Worm (Caenorhabditis elegans) whole organism, L4 larva: ENCODE data around the gene dna-2.

Experiments used
- D1046.2 ChIP-seq: fragments of 200-800 bp; sonication (Bioruptor generic); IDR thresholded peaks from 2 replicates; pipeline ENCODE4 v1.3.6; 2022; ENCODE audit warnings: missing genetic modification characterization, missing compliant biosample characterization
- F37D6.2 ChIP-seq: sonication (generic microtip); optimal IDR thresholded peaks from 2 replicates; lab custom pipeline; 2016; ENCODE audit warnings: mild to moderate bottlenecking, missing genetic modification characterization, missing compliant biosample characterization
- R02D3.7 ChIP-seq: fragments of 150-350 bp; sonication (generic microtip); optimal IDR thresholded peaks from 3 replicates; lab custom pipeline; 2014; ENCODE audit warnings: missing biosample characterization, missing genetic modification characterization
- T20F7.1 ChIP-seq: fragments of 200-800 bp; sonication (Bioruptor generic); optimal IDR thresholded peaks from 2 replicates; lab custom pipeline; 2018; ENCODE audit warnings: mild to moderate bottlenecking, missing genetic modification characterization, missing compliant biosample characterization
- Y105C5A.15 ChIP-seq: fragments of 200-800 bp; sonication (Bioruptor generic); IDR thresholded peaks from 2 replicates; pipeline ENCODE4 v1.3.6; 2022; ENCODE audit warnings: missing genetic modification characterization, missing compliant biosample characterization
- Y48G9A.11 ChIP-seq: fragments of 200-800 bp; sonication (Bioruptor generic); IDR thresholded peaks from 2 replicates; pipeline ENCODE4 v1.3.6; 2022; ENCODE audit warnings: missing genetic modification reagents, missing genetic modification characterization, missing compliant biosample characterization
- ZK337.2 ChIP-seq: fragments of 200-800 bp; sonication (Bioruptor generic); IDR thresholded peaks from 2 replicates; pipeline ENCODE4 v1.3.6; 2022; ENCODE audit warnings: missing genetic modification reagents, missing genetic modification characterization, missing compliant biosample characterization
- aha-1 ChIP-seq: fragments of 150-350 bp; peaks from one replicate; lab custom pipeline; 2014; ENCODE audit warnings: missing biosample characterization, missing genetic modification characterization
- attf-4 ChIP-seq: sonication (generic microtip); optimal IDR thresholded peaks from 3 replicates; lab custom pipeline; 2017; ENCODE audit warnings: missing biosample characterization, missing genetic modification characterization
- ceh-20 ChIP-seq: fragments of 200-800 bp; sonication (Bioruptor generic); IDR thresholded peaks from 2 replicates; pipeline ENCODE4 v1.3.6; 2022; ENCODE audit warnings: missing genetic modification reagents, missing genetic modification characterization, missing compliant biosample characterization
- ceh-44 ChIP-seq: fragments of 200-800 bp; sonication (Bioruptor generic); IDR thresholded peaks from 2 replicates; pipeline ENCODE4 v1.3.6; 2022; ENCODE audit warnings: missing genetic modification reagents, missing genetic modification characterization, missing compliant biosample characterization
- ceh-82 ChIP-seq: sonication (generic microtip); optimal IDR thresholded peaks from 2 replicates; lab custom pipeline; 2017; ENCODE audit warnings: missing biosample characterization, missing genetic modification characterization
- daf-16 ChIP-seq, 3 experiments: sonication (generic microtip); optimal IDR thresholded peaks; 2 replicates each; lab custom pipeline; 2016 to 2017; ENCODE audit warnings: missing genetic modification characterization in 3 of 3, missing genetic modification reagents in 3 of 3, mild to moderate bottlenecking in 2 of 3, missing compliant biosample characterization in 2 of 3, missing biosample characterization in 1 of 3, moderate library complexity in 1 of 3
- dmd-9 ChIP-seq: fragments of 200-800 bp; sonication (Bioruptor generic); IDR thresholded peaks from 2 replicates; pipeline ENCODE4 v1.3.6; 2022; ENCODE audit warnings: missing genetic modification reagents, missing genetic modification characterization, missing compliant biosample characterization
- duxl-1 ChIP-seq: sonication (generic microtip); optimal IDR thresholded peaks from 2 replicates; lab custom pipeline; 2016; ENCODE audit warnings: mild to moderate bottlenecking, missing genetic modification characterization, moderate library complexity, missing compliant biosample characterization; ENCODE audit not compliant: poor library complexity
- egl-27 ChIP-seq: sonication (generic microtip); optimal IDR thresholded peaks from 3 replicates; lab custom pipeline; 2017; ENCODE audit warnings: missing biosample characterization, missing genetic modification reagents, missing genetic modification characterization
- hif-1 ChIP-seq, 2 experiments: sonication (generic microtip); optimal IDR thresholded peaks; 2 replicates each; lab custom pipeline; 2016 to 2017; ENCODE audit warnings: missing compliant biosample characterization in 2 of 2, missing genetic modification characterization in 2 of 2, missing genetic modification reagents in 2 of 2, missing genotype in 2 of 2, mild to moderate bottlenecking in 1 of 2
- lin-13 ChIP-seq: fragments of 150-350 bp; optimal IDR thresholded peaks from 2 replicates; lab custom pipeline; 2014; ENCODE audit warnings: missing biosample characterization, missing genetic modification reagents, missing genetic modification characterization
- lin-29 ChIP-seq: fragments of 200-800 bp; sonication (Bioruptor generic); IDR thresholded peaks from 2 replicates; pipeline ENCODE4 v1.3.6; 2022; ENCODE audit warnings: missing genetic modification reagents, missing genetic modification characterization, missing compliant biosample characterization
- lir-3 ChIP-seq: sonication (generic microtip); optimal IDR thresholded peaks from 2 replicates; lab custom pipeline; 2016; ENCODE audit warnings: mild to moderate bottlenecking, missing genetic modification characterization, missing compliant biosample characterization
- madf-5 ChIP-seq, 2 experiments: fragments of 200-800 bp; sonication (Bioruptor generic); IDR thresholded peaks; 2 replicates each; pipeline ENCODE4 v1.3.6; 2022; ENCODE audit warnings: missing compliant biosample characterization in 2 of 2, missing genetic modification characterization in 2 of 2
- madf-9 ChIP-seq: fragments of 200-800 bp; sonication (Bioruptor generic); conservative IDR thresholded peaks from 2 replicates; pipeline ENCODE4 v1.3.6; 2022; ENCODE audit warnings: missing genetic modification reagents, missing genetic modification characterization, missing compliant biosample characterization
- mdt-29 ChIP-seq: fragments of 200-800 bp; sonication (Bioruptor generic); IDR thresholded peaks from 2 replicates; pipeline ENCODE4 v1.3.6; 2022; ENCODE audit warnings: missing genetic modification reagents, missing genetic modification characterization, missing compliant biosample characterization
- mxl-3 ChIP-seq: fragments of 200-800 bp; sonication (Bioruptor generic); optimal IDR thresholded peaks from 2 replicates; lab custom pipeline; 2018; ENCODE audit warnings: mild to moderate bottlenecking, missing genetic modification characterization, missing compliant biosample characterization
- nhr-10 ChIP-seq: fragments of 150-350 bp; optimal IDR thresholded peaks from 2 replicates; lab custom pipeline; 2014; ENCODE audit warnings: missing biosample characterization, missing genetic modification characterization
- nhr-11 ChIP-seq: fragments of 150-350 bp; optimal IDR thresholded peaks from 2 replicates; lab custom pipeline; 2014; ENCODE audit warnings: missing biosample characterization, missing genetic modification characterization
- nhr-237 ChIP-seq: sonication (generic microtip); optimal IDR thresholded peaks from 2 replicates; lab custom pipeline; 2017; ENCODE audit warnings: missing biosample characterization, missing genetic modification characterization
- nhr-6 ChIP-seq: fragments of 150-350 bp; optimal IDR thresholded peaks from 2 replicates; lab custom pipeline; 2014; ENCODE audit warnings: missing biosample characterization, missing genetic modification characterization
- nhr-76 ChIP-seq: fragments of 150-350 bp; optimal IDR thresholded peaks from 2 replicates; lab custom pipeline; 2014; ENCODE audit warnings: missing biosample characterization, missing genetic modification characterization
- pqm-1 ChIP-seq: sonication (generic microtip); optimal IDR thresholded peaks from 2 replicates; lab custom pipeline; 2017; ENCODE audit warnings: missing biosample characterization, missing genetic modification characterization
- rbr-2 ChIP-seq: sonication (generic microtip); optimal IDR thresholded peaks from 2 replicates; lab custom pipeline; 2016; ENCODE audit warnings: missing genotype, missing genetic modification characterization, missing compliant biosample characterization
- saeg-2 ChIP-seq: fragments of 200-800 bp; sonication (Bioruptor generic); IDR thresholded peaks from 2 replicates; pipeline ENCODE4 v1.3.6; 2022; ENCODE audit warnings: missing genetic modification reagents, missing genetic modification characterization, missing compliant biosample characterization
- set-16 ChIP-seq: fragments of 200-800 bp; sonication (Bioruptor generic); IDR thresholded peaks from 2 replicates; pipeline ENCODE4 v1.3.6; 2022; ENCODE audit warnings: missing genetic modification reagents, missing genetic modification characterization, missing compliant biosample characterization
- skn-1 ChIP-seq: fragments of 150-350 bp; optimal IDR thresholded peaks from 2 replicates; lab custom pipeline; 2014; ENCODE audit warnings: missing biosample characterization, missing genetic modification characterization
- snpc-1.2 ChIP-seq: fragments of 200-800 bp; sonication (Bioruptor generic); IDR thresholded peaks from 2 replicates; pipeline ENCODE4 v1.3.6; 2022; ENCODE audit warnings: missing genetic modification reagents, missing genetic modification characterization, missing compliant biosample characterization
- spr-1 ChIP-seq: sonication (generic microtip); optimal IDR thresholded peaks from 2 replicates; lab custom pipeline; 2016; ENCODE audit warnings: mild to moderate bottlenecking, missing genetic modification characterization, missing compliant biosample characterization
- spr-3 ChIP-seq: fragments of 200-800 bp; sonication (Bioruptor generic); optimal IDR thresholded peaks from 2 replicates; lab custom pipeline; 2018; ENCODE audit warnings: mild to moderate bottlenecking, missing genetic modification characterization, missing compliant biosample characterization
- tra-1 ChIP-seq: fragments of 200-800 bp; sonication (Bioruptor generic); IDR thresholded peaks from 2 replicates; pipeline ENCODE4 v1.3.6; 2022; ENCODE audit warnings: missing genetic modification reagents, missing genetic modification characterization, missing compliant biosample characterization
- unc-130 ChIP-seq: sonication (generic microtip); optimal IDR thresholded peaks from 2 replicates; lab custom pipeline; 2016; ENCODE audit warnings: missing genetic modification reagents, missing genetic modification characterization, missing compliant biosample characterization
- unc-39 ChIP-seq: sonication (generic microtip); optimal IDR thresholded peaks from 2 replicates; lab custom pipeline; 2017; ENCODE audit warnings: missing biosample characterization, missing genetic modification characterization
- unc-62 ChIP-seq, 3 experiments: fragments of 150-350 bp in 1 of 3; sonication (generic microtip); optimal IDR thresholded peaks in 2 of 3; peaks in 1 of 3; 1 replicate in 1 of 3; 2 replicates in 2 of 3; lab custom pipeline; 2014 to 2017; ENCODE audit warnings: missing biosample characterization in 3 of 3, missing genetic modification characterization in 3 of 3, missing genetic modification reagents in 3 of 3, missing genotype in 1 of 3
- vab-7 ChIP-seq: fragments of 200-800 bp; sonication (Bioruptor generic); IDR thresholded peaks from 2 replicates; pipeline ENCODE4 v1.3.6; 2022; ENCODE audit warnings: missing genetic modification reagents, missing genetic modification characterization, missing compliant biosample characterization
- zag-1 ChIP-seq: fragments of 150-350 bp; optimal IDR thresholded peaks from 2 replicates; lab custom pipeline; 2014; ENCODE audit warnings: missing biosample characterization, missing genetic modification characterization
- zfp-2 ChIP-seq: sonication (generic microtip); optimal IDR thresholded peaks from 2 replicates; lab custom pipeline; 2016; ENCODE audit warnings: mild to moderate bottlenecking, missing genetic modification characterization, missing compliant biosample characterization
- ztf-7 ChIP-seq: fragments of 150-350 bp; optimal IDR thresholded peaks from 2 replicates; lab custom pipeline; 2014; ENCODE audit warnings: missing biosample characterization, missing genetic modification characterization

dna-2 gene

ce11 chrII:11728545-11729105 is 49.6 kb upstream of the dna-2 start, which contains the start of gene alh-8 (continued):
- TF ChIP-seq snpc-1.2 (GFP tag; lab: Robert Waterston, UW): no peak
- no peak for TF ChIP-seq ceh-44 (GFP tag; lab: Robert Waterston, UW)
- peak; percentile 70 for TF ChIP-seq T20F7.1
- TF ChIP-seq Y105C5A.15 (GFP tag; lab: Robert Waterston, UW): no peak
- no peak for TF ChIP-seq nhr-6 (tag; lab: Kevin White, UChicago)
- TF ChIP-seq tra-1 (GFP tag; lab: Robert Waterston, UW): no peak
- TF ChIP-seq F37D6.2 (tag; lab: Kevin White, UChicago): no peak
- no peak for TF ChIP-seq zag-1 (tag; lab: Kevin White, UChicago)
- TF ChIP-seq rbr-2: no peak
- TF ChIP-seq pqm-1 (tag; lab: Kevin White, UChicago): peak; percentile 57

DNA sequence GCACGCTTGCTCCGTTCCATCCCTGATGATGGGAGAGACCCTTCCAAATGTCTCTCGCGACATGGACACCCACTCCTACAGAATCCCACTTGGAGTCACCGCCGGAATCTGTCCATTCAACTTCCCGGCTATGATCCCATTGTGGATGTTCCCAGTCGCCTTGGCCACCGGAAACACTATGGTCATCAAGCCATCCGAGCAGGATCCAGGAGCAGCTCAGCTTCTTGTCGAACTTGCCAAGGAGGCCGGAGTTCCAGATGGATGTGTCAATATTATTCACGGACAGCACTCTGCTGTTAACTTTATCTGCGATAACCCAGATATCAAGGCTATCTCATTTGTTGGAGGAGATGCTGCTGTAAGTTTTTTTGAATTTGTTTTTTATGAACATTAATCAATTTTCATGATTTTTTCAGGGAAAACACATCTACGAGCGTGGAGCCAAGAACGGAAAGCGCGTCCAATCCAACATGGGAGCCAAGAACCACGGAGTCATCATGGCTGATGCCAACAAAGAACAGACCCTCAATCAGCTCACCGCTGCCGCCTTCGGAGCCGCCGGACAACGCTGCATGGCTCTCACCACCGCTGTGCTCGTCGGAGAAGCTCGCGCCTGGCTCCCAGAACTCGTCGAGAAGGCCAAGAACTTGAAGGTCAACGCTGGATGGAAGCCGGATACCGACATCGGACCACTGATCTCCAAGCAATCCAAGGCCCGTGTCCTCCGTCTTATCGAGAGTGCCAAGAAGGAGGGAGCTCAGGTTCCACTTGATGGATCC is 48.3 kb upstream of the dna-2 start:
- TF ChIP-seq ztf-7 (tag; lab: Kevin White, UChicago) (no peak), set-16 (GFP tag; lab: Robert Waterston, UW) (peak; percentile 94), D1046.2 (GFP tag; lab: Robert Waterston, UW) (0 out of 2 replicates have a peak, but pooled peaks have one; percentile 33), aha-1 (tag; lab: Kevin White, UChicago) (peak; percentile 96), unc-62 (GFP tag; optimal IDR thresholded peaks at IDR 0.05 in 1 of 2; lab: Kevin White, UChicago) (peak in 1 of 2 experiments; percentile 69), unc-62 (tag; optimal IDR thresholded peaks at IDR 0.05; lab: Kevin White, UChicago) (no peak)

- TF ChIP-seq madf-5 (GFP tag; IDR thresholded peaks at IDR 0.05; lab: Robert Waterston, UW): no peak
- no peak for TF ChIP-seq zfp-2
- no peak for TF ChIP-seq skn-1
- TF ChIP-seq nhr-11 (tag; lab: Kevin White, UChicago): no peak
- TF ChIP-seq spr-3 (GFP tag; lab: Kevin White, UChicago): no peak
- no peak for TF ChIP-seq vab-7 (GFP tag; lab: Robert Waterston, UW)
- TF ChIP-seq ceh-82: no peak
- no peak for TF ChIP-seq ceh-44 (GFP tag; lab: Robert Waterston, UW)
- no peak for TF ChIP-seq lin-13 (GFP tag; lab: Kevin White, UChicago)
- no peak for TF ChIP-seq unc-39
- TF ChIP-seq hif-1 (tag; optimal IDR thresholded peaks at IDR 0.05; lab: Kevin White, UChicago): no peak
- TF ChIP-seq duxl-1 (tag; lab: Kevin White, UChicago): peak; percentile 69
- no peak for TF ChIP-seq daf-16 (GFP tag; optimal IDR thresholded peaks at IDR 0.05; lab: Kevin White, UChicago)
- TF ChIP-seq daf-16 (tag; optimal IDR thresholded peaks at IDR 0.05; lab: Kevin White, UChicago): peak; percentile 35
- TF ChIP-seq ceh-20 (GFP tag; lab: Robert Waterston, UW): no peak
- no peak for TF ChIP-seq Y48G9A.11 (GFP tag; lab: Robert Waterston, UW)
- TF ChIP-seq attf-4 (tag; lab: Kevin White, UChicago): no peak
- TF ChIP-seq mdt-29: no peak
- TF ChIP-seq egl-27: no peak
- TF ChIP-seq ZK337.2 (GFP tag; lab: Robert Waterston, UW): no peak
- TF ChIP-seq mxl-3 (GFP tag; lab: Kevin White, UChicago): no peak
- no peak for TF ChIP-seq lin-29 (GFP tag; lab: Robert Waterston, UW)
- no peak for TF ChIP-seq R02D3.7
- TF ChIP-seq nhr-10 (tag; lab: Kevin White, UChicago): no peak
- TF ChIP-seq F37D6.2 (tag; lab: Kevin White, UChicago): no peak
- TF ChIP-seq saeg-2 (GFP tag; lab: Robert Waterston, UW): no peak
- no peak; the same call in 1 of the 2 replicates for TF ChIP-seq madf-9
- TF ChIP-seq unc-130: no peak
- no peak for TF ChIP-seq lir-3 (tag; lab: Kevin White, UChicago)
- no peak for TF ChIP-seq nhr-237 (tag; lab: Kevin White, UChicago)
- TF ChIP-seq Y105C5A.15 (GFP tag; lab: Robert Waterston, UW): no peak
- no peak; the same call in 1 of the 2 replicates for TF ChIP-seq dmd-9 (GFP tag; lab: Robert Waterston, UW)
- TF ChIP-seq spr-1: peak; percentile 82
- no peak for TF ChIP-seq nhr-76 (tag; lab: Kevin White, UChicago)
Observed at ce11 chrII:11731174-11731724, 47.0 kb upstream of the dna-2 start.
